Worm (Caenorhabditis elegans): Measurements from ENCODE around the gene C55A6.6.

C55A6.6 gene

DNA sequence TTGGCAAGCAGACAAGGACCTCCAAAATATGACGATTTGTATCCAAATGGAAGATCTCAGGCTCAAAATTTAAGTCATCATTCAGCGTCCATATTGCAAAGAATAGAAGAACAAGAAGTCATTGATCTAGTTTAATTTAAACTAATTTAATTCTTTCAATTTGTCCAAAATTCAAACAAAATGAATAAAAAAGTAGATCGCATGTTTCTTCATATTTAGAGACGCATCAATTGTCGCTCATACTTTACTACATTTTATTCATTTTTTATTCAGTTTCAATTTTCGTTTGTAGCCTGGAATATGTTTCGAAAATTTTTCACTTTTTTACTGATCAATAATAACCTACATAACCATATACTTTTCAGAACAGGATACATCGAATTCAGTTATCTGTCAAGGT lies 22.1 kb downstream of the C55A6.6 start, which contains the start of gene T11F9.21:
Gene T11F9.21 (plus strand): TSS at position 301 of the 400 bp plus-strand sequence.
- TF ChIP-seq ces-1 (GFP tag; optimal IDR thresholded peaks at IDR 0.05) (no peak), sem-2 (GFP tag; optimal IDR thresholded peaks at IDR 0.05) (no peak), nhr-28 (tag; optimal IDR thresholded peaks at IDR 0.05) (no peak), ceh-83 (GFP tag; optimal IDR thresholded peaks at IDR 0.05) (no peak), pha-4 (tag; optimal IDR thresholded peaks at IDR 0.05) (no peak), mep-1 (tag; optimal IDR thresholded peaks at IDR 0.05) (no peak)

DNA sequence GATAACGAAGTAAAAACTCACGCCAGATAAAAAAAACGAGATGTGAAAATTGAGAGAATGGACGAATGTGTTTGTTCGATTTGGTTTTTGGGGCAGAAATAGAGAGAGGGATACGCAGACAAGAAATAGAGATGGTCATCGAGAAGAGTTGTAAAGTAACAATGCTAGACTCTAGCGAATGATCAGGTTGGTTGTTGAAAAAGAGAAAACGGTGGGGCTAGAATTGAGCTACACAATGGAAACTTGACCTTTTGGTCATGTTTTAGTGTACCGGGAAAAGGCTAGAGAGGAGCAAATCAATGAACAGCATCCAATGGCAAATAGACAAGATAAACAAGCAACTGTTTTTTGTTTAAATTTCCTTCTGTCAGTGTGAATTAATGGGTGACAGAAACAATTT lies 24.2 kb downstream of the C55A6.6 start, which contains the start of gene dhs-19:
Gene dhs-19 (minus strand): TSS at position 101 of the 400 bp plus-strand sequence.
- no peak for TF ChIP-seq unc-62 (GFP tag; optimal IDR thresholded peaks at IDR 0.05)
- TF ChIP-seq tbx-8 (GFP tag; optimal IDR thresholded peaks at IDR 0.05), result no peak
- no peak for TF ChIP-seq nhr-76 (tag; optimal IDR thresholded peaks at IDR 0.05)
- no peak for TF ChIP-seq ces-1 (GFP tag; optimal IDR thresholded peaks at IDR 0.05)
- TF ChIP-seq sptf-1 (tag; optimal IDR thresholded peaks at IDR 0.05), result no peak

DNA sequence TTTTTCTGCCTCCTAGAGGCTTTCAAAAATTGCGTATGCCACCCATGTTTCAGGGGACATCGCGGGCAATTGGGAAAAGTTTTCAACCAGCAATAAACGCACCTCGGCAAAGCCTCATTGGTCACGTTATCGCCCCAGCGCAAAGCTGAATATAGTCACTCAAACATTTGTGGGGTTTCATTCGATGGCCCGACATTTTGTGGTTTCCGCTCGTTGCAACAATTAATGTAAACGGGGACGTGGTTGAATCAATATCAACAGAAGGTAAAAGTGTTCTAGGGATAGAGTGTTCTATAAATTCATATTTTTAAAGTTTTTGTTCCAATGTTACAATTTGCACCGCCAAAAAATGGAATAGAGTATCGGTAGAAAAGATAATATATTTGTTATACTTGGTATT lies 26.2 kb downstream of the C55A6.6 start:
- TF ChIP-seq mep-1 (tag; optimal IDR thresholded peaks at IDR 0.05), result no peak
- TF ChIP-seq lin-32 (GFP tag; optimal IDR thresholded peaks at IDR 0.05), result no peak
- no peak for TF ChIP-seq hlh-1 (tag; optimal IDR thresholded peaks at IDR 0.05)
- no peak for TF ChIP-seq cnd-1 (tag; optimal IDR thresholded peaks at IDR 0.05)
- no peak for TF ChIP-seq bed-3 (GFP tag; optimal IDR thresholded peaks at IDR 0.05)
- no peak for TF ChIP-seq elt-3 (tag; optimal IDR thresholded peaks at IDR 0.05)
- TF ChIP-seq unc-120 (tag; optimal IDR thresholded peaks at IDR 0.05; ENCODE audit: poor library complexity, severe bottlenecking), result no peak
- no peak for TF ChIP-seq ceh-83 (GFP tag; optimal IDR thresholded peaks at IDR 0.05)
- TF ChIP-seq mab-5 (tag; optimal IDR thresholded peaks at IDR 0.05), result no peak
- TF ChIP-seq zip-8 (tag; optimal IDR thresholded peaks at IDR 0.05), result no peak
- TF ChIP-seq M03D4.4 (tag; optimal IDR thresholded peaks at IDR 0.05), result no peak
- no peak for TF ChIP-seq nhr-76 (tag; optimal IDR thresholded peaks at IDR 0.05)
- TF ChIP-seq sem-2 (GFP tag; optimal IDR thresholded peaks at IDR 0.05), result no peak
- TF ChIP-seq nhr-28 (tag; optimal IDR thresholded peaks at IDR 0.05), result no peak
- no peak for TF ChIP-seq elt-1 (tag; optimal IDR thresholded peaks at IDR 0.05; ENCODE audit: borderline replicate concordance, insufficient read depth)
- no peak for TF ChIP-seq unc-62 (GFP tag; optimal IDR thresholded peaks at IDR 0.05)
- no peak for TF ChIP-seq pha-4 (tag; optimal IDR thresholded peaks at IDR 0.05)

DNA sequence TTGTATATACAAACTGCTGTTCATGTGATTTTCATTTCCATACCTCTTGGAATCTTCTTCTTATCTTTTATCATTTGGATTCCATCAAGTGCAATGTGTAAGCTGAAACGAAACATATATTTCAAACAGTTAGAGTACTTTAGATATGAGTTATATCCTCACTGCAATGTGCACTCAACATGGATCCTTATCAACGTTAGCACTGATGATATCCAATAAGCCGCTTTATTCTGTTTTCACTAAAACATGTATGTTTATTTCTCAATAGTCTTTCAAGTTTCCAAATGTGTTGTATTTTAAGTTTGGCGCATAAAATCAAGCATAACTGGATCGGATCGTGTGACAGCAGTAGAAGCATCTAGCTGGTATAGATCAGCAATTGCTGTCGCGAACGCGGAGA lies 27.9 kb downstream of the C55A6.6 start, which contains the start of gene T11F9.10:
Gene T11F9.10 (plus strand): TSS at position 301 of the 400 bp plus-strand sequence.
- TF ChIP-seq sem-2 (GFP tag; optimal IDR thresholded peaks at IDR 0.05), result no peak
- TF ChIP-seq lsy-2 (tag; optimal IDR thresholded peaks at IDR 0.05), result no peak
- TF ChIP-seq ceh-43 (GFP tag; optimal IDR thresholded peaks at IDR 0.05), result no peak
- TF ChIP-seq ces-1 (GFP tag; optimal IDR thresholded peaks at IDR 0.05), result no peak
- no peak for TF ChIP-seq nhr-28 (tag; optimal IDR thresholded peaks at IDR 0.05)
- TF ChIP-seq hlh-1 (tag; optimal IDR thresholded peaks at IDR 0.05), result no peak
- TF ChIP-seq ztf-11 (tag; optimal IDR thresholded peaks at IDR 0.05), result no peak
- TF ChIP-seq unc-62 (GFP tag; optimal IDR thresholded peaks at IDR 0.05), result no peak
- no peak for TF ChIP-seq cnd-1 (tag; optimal IDR thresholded peaks at IDR 0.05)
- no peak for TF ChIP-seq elt-3 (tag; optimal IDR thresholded peaks at IDR 0.05)
- no peak for TF ChIP-seq ceh-39 (tag; optimal IDR thresholded peaks at IDR 0.05)
- no peak for TF ChIP-seq drap-1 (GFP tag; optimal IDR thresholded peaks at IDR 0.05)
- no peak for TF ChIP-seq nhr-12 (tag; optimal IDR thresholded peaks at IDR 0.05)
- no peak for TF ChIP-seq tbx-8 (GFP tag; optimal IDR thresholded peaks at IDR 0.05)
- no peak for TF ChIP-seq ham-2 (GFP tag; optimal IDR thresholded peaks at IDR 0.05)
- no peak for TF ChIP-seq M03D4.4 (tag; optimal IDR thresholded peaks at IDR 0.05)
- no peak for TF ChIP-seq flh-1 (GFP tag; optimal IDR thresholded peaks at IDR 0.05)
- no peak for TF ChIP-seq snpc-4 (tag; optimal IDR thresholded peaks at IDR 0.05)

DNA sequence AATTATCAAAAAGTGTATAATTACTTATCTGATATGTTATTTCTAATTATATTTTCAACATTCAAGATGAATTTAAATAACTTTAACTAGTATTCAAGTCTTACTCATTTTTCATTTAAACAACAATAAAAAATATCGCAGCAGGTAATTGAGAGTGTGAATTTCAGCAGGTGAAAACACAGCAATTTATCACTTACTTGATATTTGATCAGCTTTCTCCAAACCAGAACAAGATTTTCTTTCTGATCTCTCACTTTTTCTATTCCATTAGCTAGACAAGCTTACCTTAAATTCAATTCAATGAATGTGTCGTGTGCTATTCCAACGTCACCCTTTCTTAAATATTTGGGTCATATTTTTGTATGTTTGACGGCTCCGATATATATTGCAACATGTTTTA lies 29.0 kb downstream of the C55A6.6 start, which contains the start of gene srh-1:
Gene srh-1 (plus strand): TSS at position 301 of the 400 bp plus-strand sequence.
- TF ChIP-seq tbx-8 (GFP tag; optimal IDR thresholded peaks at IDR 0.05) (no peak), elt-3 (tag; optimal IDR thresholded peaks at IDR 0.05) (no peak), mab-5 (tag; optimal IDR thresholded peaks at IDR 0.05) (no peak), nhr-237 (tag; optimal IDR thresholded peaks at IDR 0.05) (no peak), unc-39 (tag; optimal IDR thresholded peaks at IDR 0.05) (no peak), mep-1 (tag; optimal IDR thresholded peaks at IDR 0.05) (no peak), blmp-1 (tag; optimal IDR thresholded peaks at IDR 0.05) (no peak)
